Worm (Caenorhabditis elegans): ENCODE results near the gene C51E3.9.

DNA sequence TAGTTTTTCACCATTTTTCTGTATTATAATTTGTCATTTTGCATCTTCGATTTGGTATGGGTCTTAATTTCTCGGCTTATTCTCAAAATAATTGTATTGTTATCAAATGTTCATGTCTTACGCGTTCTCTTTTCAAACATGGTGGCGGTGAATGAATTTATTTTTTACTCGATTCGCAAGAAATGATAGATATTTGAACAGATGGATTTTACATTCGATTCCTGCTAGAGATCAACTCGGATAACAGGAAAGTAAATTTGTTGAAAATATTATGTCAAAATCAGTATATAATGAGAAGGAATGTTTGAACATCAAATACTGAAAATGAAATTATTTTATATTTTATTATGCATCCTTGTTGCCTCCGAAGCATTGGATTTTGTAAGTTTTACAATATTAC, 37.2 kb downstream of the C51E3.9 start, which contains the start of gene ZK856.4:
- TF ChIP-seq egl-18 (GFP tag; IDR thresholded peaks at IDR 0.05), result no peak
- no peak for TF ChIP-seq cebp-2 (GFP tag; IDR thresholded peaks at IDR 0.05)
- no peak for TF ChIP-seq him-1 (tag; optimal IDR thresholded peaks at IDR 0.05)
- TF ChIP-seq Y95B8A.8 (GFP tag; IDR thresholded peaks at IDR 0.05), result no peak
- TF ChIP-seq dpl-1 (GFP tag; optimal IDR thresholded peaks at IDR 0.05), result no peak
- no peak for TF ChIP-seq lin-35 (GFP tag; optimal IDR thresholded peaks at IDR 0.05)
- no peak for TF ChIP-seq nhr-80 (tag; optimal IDR thresholded peaks at IDR 0.05)
- no peak for TF ChIP-seq snpc-3.4 (tag; optimal IDR thresholded peaks at IDR 0.05)
- no peak for TF ChIP-seq unc-62 (GFP tag; optimal IDR thresholded peaks at IDR 0.05)

Data from whole organism, young adult.